Fruit fly (Drosophila melanogaster) whole organism, embryonic: ENCODE data around the gene Fas1.

Experiments
- Abd-B ChIP-seq: fragments of 200-800 bp; sonication (Bioruptor generic); optimal IDR thresholded peaks from 2 replicates; lab custom pipeline; 2018; ENCODE audit warnings: missing biosample characterization, mild to moderate bottlenecking, missing genetic modification characterization, moderate library complexity
- Adf1 ChIP-seq: fragments of 200-800 bp; sonication (Bioruptor generic); IDR thresholded peaks from 2 replicates; pipeline ENCODE4 v1.3.6; 2022; ENCODE audit warnings: missing biosample characterization, missing genetic modification characterization
- Asciz ChIP-seq: fragments of 200-800 bp; sonication (Bioruptor generic); optimal IDR thresholded peaks from 2 replicates; lab custom pipeline; 2017; ENCODE audit warnings: missing biosample characterization, mild to moderate bottlenecking, missing genetic modification characterization, missing genetic modification reagents
- Atf3 ChIP-seq: fragments of 200-800 bp; sonication (Bioruptor generic); optimal IDR thresholded peaks from 3 replicates; lab custom pipeline; 2016; ENCODE audit warnings: missing biosample characterization, missing genetic modification characterization
- CG10267 ChIP-seq: fragments of 200-800 bp; sonication (Bioruptor generic); optimal IDR thresholded peaks from 2 replicates; lab custom pipeline; 2018; ENCODE audit warnings: missing biosample characterization, mild to moderate bottlenecking, missing genetic modification characterization, moderate library complexity
- CG13296 ChIP-seq: fragments of 200-800 bp; sonication (Bioruptor generic); optimal IDR thresholded peaks from 3 replicates; lab custom pipeline; 2018; ENCODE audit warnings: missing biosample characterization, mild to moderate bottlenecking, missing genetic modification characterization
- CG15073 ChIP-seq: fragments of 200-800 bp; sonication (Bioruptor generic); optimal IDR thresholded peaks from 2 replicates; lab custom pipeline; 2016; ENCODE audit warnings: missing biosample characterization, missing genetic modification characterization
- CG15514 ChIP-seq: fragments of 200-800 bp; sonication (Bioruptor generic); optimal IDR thresholded peaks from 3 replicates; lab custom pipeline; 2017; ENCODE audit warnings: missing biosample characterization, missing genetic modification characterization, mild to moderate bottlenecking, moderate library complexity, missing genetic modification reagents
- CG15601 ChIP-seq: fragments of 200-800 bp; sonication (Bioruptor generic); optimal IDR thresholded peaks from 3 replicates; lab custom pipeline; 2019; ENCODE audit warnings: missing biosample characterization, mild to moderate bottlenecking, missing genetic modification characterization, moderate library complexity
- CG2712 ChIP-seq: fragments of 200-800 bp; optimal IDR thresholded peaks from 3 replicates; lab custom pipeline; 2019; ENCODE audit warnings: missing biosample characterization, mild to moderate bottlenecking, missing genetic modification characterization, moderate library complexity
- CG30020 ChIP-seq: fragments of 200-800 bp; optimal IDR thresholded peaks from 2 replicates; lab custom pipeline; 2019; ENCODE audit warnings: missing biosample characterization, mild to moderate bottlenecking, missing genetic modification characterization, moderate library complexity
- CG30403 ChIP-seq: fragments of 200-800 bp; sonication (Bioruptor generic); optimal IDR thresholded peaks from 3 replicates; lab custom pipeline; 2016; ENCODE audit warnings: missing biosample characterization, missing genetic modification characterization
- CG3065 ChIP-seq: fragments of 200-800 bp; sonication (Bioruptor generic); optimal IDR thresholded peaks from 2 replicates; lab custom pipeline; 2016; ENCODE audit warnings: missing biosample characterization, missing genetic modification characterization
- CG31224 ChIP-seq: fragments of 200-800 bp; sonication (Bioruptor generic); IDR thresholded peaks from 2 replicates; pipeline ENCODE4 v1.3.6; 2022; ENCODE audit warnings: missing biosample characterization, missing genetic modification characterization
- CG4424 ChIP-seq: fragments of 200-800 bp; sonication (Bioruptor generic); optimal IDR thresholded peaks from 3 replicates; lab custom pipeline; 2016; ENCODE audit warnings: missing biosample characterization, missing genetic modification characterization
- CG4854 ChIP-seq: fragments of 200-800 bp; sonication (Bioruptor generic); optimal IDR thresholded peaks from 2 replicates; lab custom pipeline; 2016; ENCODE audit warnings: missing biosample characterization, missing genetic modification characterization, inconsistent platforms
- CG6765 ChIP-seq: fragments of 200-800 bp; sonication (Bioruptor generic); optimal IDR thresholded peaks from 3 replicates; lab custom pipeline; 2017; ENCODE audit warnings: missing biosample characterization, mild to moderate bottlenecking, missing genetic modification characterization
- CTCF ChIP-seq: fragments of 200-800 bp; sonication (Bioruptor generic); optimal IDR thresholded peaks from 2 replicates; lab custom pipeline; 2017; ENCODE audit warnings: missing biosample characterization, mild to moderate bottlenecking, missing genetic modification characterization, moderate library complexity
- CkIIα-i1 ChIP-seq: fragments of 200-800 bp; sonication (Bioruptor generic); IDR thresholded peaks from 2 replicates; pipeline ENCODE4 v1.3.6; 2022; ENCODE audit warnings: missing biosample characterization, missing genetic modification characterization
- Dp ChIP-seq: fragments of 200-800 bp; sonication (Bioruptor generic); optimal IDR thresholded peaks from 2 replicates; lab custom pipeline; 2018; ENCODE audit warnings: missing biosample characterization, mild to moderate bottlenecking, missing genetic modification characterization, moderate library complexity
- E2f1 ChIP-seq: fragments of 200-800 bp; sonication (Bioruptor generic); IDR thresholded peaks from 2 replicates; pipeline ENCODE4 v1.3.6; 2022; ENCODE audit warnings: missing biosample characterization, missing genetic modification characterization
- Fer3 ChIP-seq: fragments of 200-800 bp; sonication (Bioruptor generic); optimal IDR thresholded peaks from 2 replicates; lab custom pipeline; 2018; ENCODE audit warnings: missing biosample characterization, mild to moderate bottlenecking, missing genetic modification characterization, moderate library complexity
- Hey ChIP-seq: fragments of 200-800 bp; sonication (Bioruptor generic); optimal IDR thresholded peaks from 3 replicates; lab custom pipeline; 2018; ENCODE audit warnings: missing biosample characterization, mild to moderate bottlenecking, missing genetic modification characterization
- HmgZ ChIP-seq: fragments of 200-800 bp; sonication (Bioruptor generic); optimal IDR thresholded peaks from 2 replicates; lab custom pipeline; 2018; ENCODE audit warnings: missing biosample characterization, mild to moderate bottlenecking, missing genetic modification characterization
- Lhr ChIP-seq: fragments of 200-800 bp; sonication (Bioruptor generic); optimal IDR thresholded peaks from 3 replicates; lab custom pipeline; 2017; ENCODE audit warnings: mild to moderate bottlenecking, missing biosample characterization, missing genetic modification reagents, missing genetic modification characterization
- MBD-R2 ChIP-seq: fragments of 200-800 bp; sonication (Bioruptor generic); IDR thresholded peaks from 2 replicates; pipeline ENCODE4 v1.3.6; 2022; ENCODE audit warnings: missing biosample characterization, missing genetic modification characterization
- Mrtf ChIP-seq: fragments of 200-800 bp; sonication (Bioruptor generic); IDR thresholded peaks from 3 replicates; pipeline ENCODE4 v1.3.6; 2022; ENCODE audit warnings: missing biosample characterization, missing genetic modification characterization
- Nf-YA ChIP-seq: fragments of 200-800 bp; sonication (Bioruptor generic); IDR thresholded peaks from 2 replicates; pipeline ENCODE4 v1.3.6; 2022; ENCODE audit warnings: missing biosample characterization, missing genetic modification characterization
- Optix ChIP-seq: fragments of 200-800 bp; sonication (Bioruptor generic); IDR thresholded peaks from 3 replicates; pipeline ENCODE4 v1.3.6; 2022; ENCODE audit warnings: missing biosample characterization, missing genetic modification characterization
- abd-A ChIP-seq: fragments of 200-800 bp; sonication (Bioruptor generic); optimal IDR thresholded peaks from 3 replicates; lab custom pipeline; 2019; ENCODE audit warnings: missing biosample characterization, mild to moderate bottlenecking, missing genetic modification characterization, moderate library complexity
- amos ChIP-seq: fragments of 200-800 bp; sonication (Bioruptor generic); IDR thresholded peaks from 2 replicates; pipeline ENCODE4 v1.3.6; 2022; ENCODE audit warnings: missing biosample characterization, missing genetic modification characterization; ENCODE audit not compliant: partially characterized antibody
- ato ChIP-seq: fragments of 200-800 bp; sonication (Bioruptor generic); IDR thresholded peaks from 2 replicates; pipeline ENCODE4 v1.3.6; 2022; ENCODE audit warnings: missing biosample characterization, missing genetic modification characterization; ENCODE audit not compliant: partially characterized antibody
- chinmo ChIP-seq: fragments of 200-800 bp; sonication (Bioruptor generic); IDR thresholded peaks from 4 replicates; pipeline ENCODE4 v1.3.6; 2022; ENCODE audit warnings: missing biosample characterization, missing genetic modification characterization; ENCODE audit not compliant: partially characterized antibody
- crol ChIP-seq: fragments of 200-800 bp; sonication (Bioruptor generic); IDR thresholded peaks from 2 replicates; pipeline ENCODE4 v1.3.6; 2022; ENCODE audit warnings: missing biosample characterization, missing genetic modification characterization
- eve ChIP-seq, 2 experiments: fragments of >200 bp; optimal IDR thresholded peaks; 2 replicates each; lab custom pipeline; 2017; ENCODE audit warnings: missing biosample characterization in 2 of 2, missing genetic modification characterization in 2 of 2
- gce ChIP-seq: fragments of 200-800 bp; sonication (Bioruptor generic); IDR thresholded peaks from 3 replicates; pipeline ENCODE4 v1.3.6; 2022; ENCODE audit warnings: missing biosample characterization, missing genetic modification characterization
- hb ChIP-seq: fragments of 200-800 bp; sonication (Bioruptor generic); IDR thresholded peaks from 3 replicates; pipeline ENCODE4 v1.3.6; 2022; ENCODE audit warnings: missing biosample characterization, missing genetic modification characterization; ENCODE audit not compliant: partially characterized antibody
- insv ChIP-seq, 2 experiments: fragments of 200-800 bp; sonication (Bioruptor generic); optimal IDR thresholded peaks; 3 replicates each; lab custom pipeline; 2016 to 2018; ENCODE audit warnings: missing biosample characterization in 2 of 2, missing genetic modification characterization in 2 of 2
- nerfin-1 ChIP-seq: fragments of 200-800 bp; sonication (Bioruptor generic); optimal IDR thresholded peaks from 3 replicates; lab custom pipeline; 2019; ENCODE audit warnings: missing biosample characterization, mild to moderate bottlenecking, missing genetic modification characterization, moderate library complexity
- odd ChIP-seq: fragments of 200-800 bp; sonication (Bioruptor generic); optimal IDR thresholded peaks from 2 replicates; lab custom pipeline; 2017; ENCODE audit warnings: missing biosample characterization, mild to moderate bottlenecking, missing genetic modification characterization
- org-1 ChIP-seq: fragments of 200-800 bp; sonication (Bioruptor generic); optimal IDR thresholded peaks from 2 replicates; lab custom pipeline; 2017; ENCODE audit warnings: missing biosample characterization, missing genetic modification characterization
- phol ChIP-seq: fragments of 200-800 bp; sonication (Bioruptor generic); optimal IDR thresholded peaks from 3 replicates; lab custom pipeline; 2018; ENCODE audit warnings: missing biosample characterization, mild to moderate bottlenecking, missing genetic modification characterization, moderate library complexity
- prd ChIP-seq, 3 experiments: fragments of >200 bp in 2 of 3; fragments of 200-800 bp in 1 of 3; sonication (Bioruptor generic) in 1 of 3; optimal IDR thresholded peaks in 2 of 3; IDR thresholded peaks in 1 of 3; 2 replicates in 2 of 3; 3 replicates in 1 of 3; pipeline versions ENCODE4 v1.3.6 to Lab custom; 2017 to 2022; ENCODE audit warnings: missing biosample characterization in 1 of 3, missing genetic modification characterization in 1 of 3
- salm ChIP-seq: fragments of 200-800 bp; sonication (Bioruptor generic); optimal IDR thresholded peaks from 2 replicates; lab custom pipeline; 2018; ENCODE audit warnings: missing biosample characterization, mild to moderate bottlenecking, missing genetic modification characterization
- tap ChIP-seq: fragments of 200-800 bp; optimal IDR thresholded peaks from 3 replicates; lab custom pipeline; 2019; ENCODE audit warnings: missing biosample characterization, mild to moderate bottlenecking, missing genetic modification characterization, moderate library complexity
- tll ChIP-seq, 2 experiments: fragments of 200-800 bp in 1 of 2; fragments of >200 bp in 1 of 2; sonication (Bioruptor generic) in 1 of 2; optimal IDR thresholded peaks; 2 replicates each; lab custom pipeline; 2017 to 2019; ENCODE audit warnings: missing biosample characterization in 2 of 2, missing genetic modification characterization in 2 of 2, mild to moderate bottlenecking in 1 of 2, moderate library complexity in 1 of 2
- tna ChIP-seq: fragments of 200-800 bp; sonication (Bioruptor generic); IDR thresholded peaks from 2 replicates; pipeline ENCODE4 v1.3.6; 2022; ENCODE audit warnings: missing biosample characterization, missing genetic modification characterization; ENCODE audit not compliant: partially characterized antibody

Fas1 gene

DNA sequence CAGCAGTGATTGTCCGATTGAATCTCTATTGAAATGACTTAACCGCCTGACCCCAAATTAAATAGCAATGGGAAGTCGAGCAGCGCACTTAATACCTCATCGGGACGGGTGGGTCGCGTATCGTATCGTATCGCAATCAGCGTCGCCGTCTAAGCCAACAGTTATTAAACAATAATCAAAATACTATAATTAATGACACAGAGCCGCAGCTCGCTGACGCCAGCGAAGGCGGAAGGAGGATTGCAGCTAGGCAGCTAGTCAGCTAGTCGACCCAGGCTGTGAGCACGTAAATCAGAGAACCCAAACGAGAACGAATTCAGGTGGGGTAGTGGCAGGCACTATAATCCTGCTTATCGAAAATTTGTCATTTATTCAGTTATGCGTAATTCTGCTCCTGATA, 16.1 kb upstream of the Fas1 start, which contains the start of gene NPF:
TSS of gene NPF (plus strand) at position 301 of the 400 bp plus-strand sequence.
- no peak for TF ChIP-seq Hey
- no peak for TF ChIP-seq salm (tag; lab: Kevin White, UChicago)
- no peak for TF ChIP-seq nerfin-1 (tag; lab: Kevin White, UChicago)
- no peak for TF ChIP-seq ato (GFP tag; lab: Robert Waterston, UW)
- no peak for TF ChIP-seq Nf-YA
- no peak for TF ChIP-seq CG30403 (GFP tag; lab: Kevin White, UChicago)
- TF ChIP-seq Optix (GFP tag; lab: Robert Waterston, UW), result no peak
- no peak for TF ChIP-seq CG31224 (GFP tag; lab: Robert Waterston, UW)
- no peak for TF ChIP-seq CG13296 (GFP tag; lab: Kevin White, UChicago)
- TF ChIP-seq Lhr, result no peak
- TF ChIP-seq eve (GFP tag; optimal IDR thresholded peaks at IDR 0.05; lab: Kevin White, UChicago), result no peak

DNA sequence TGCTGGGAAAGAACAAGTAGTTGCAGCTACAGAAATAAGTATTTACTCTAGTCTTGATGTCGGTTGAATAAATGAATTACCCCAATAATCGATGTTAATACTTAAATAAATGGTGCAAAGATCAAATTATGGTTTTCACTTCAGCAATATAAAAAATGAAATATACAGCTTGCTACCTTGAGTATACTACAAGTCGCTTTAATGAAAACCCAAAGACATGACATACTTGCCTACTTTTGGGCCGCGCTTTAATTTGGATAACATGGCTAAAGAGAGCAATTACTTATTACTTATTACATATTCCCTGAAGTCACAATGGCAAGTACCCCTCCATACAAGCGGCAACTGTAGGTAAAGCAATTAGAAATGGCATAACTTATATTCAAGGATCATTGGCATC, 13.8 kb upstream of the Fas1 start:
- TF ChIP-seq CG2712 (peak; percentile 33), Mrtf (GFP tag; lab: Robert Waterston, UW) (no peak)
- TF ChIP-seq, all 482 proteins: peak for 1

DNA sequence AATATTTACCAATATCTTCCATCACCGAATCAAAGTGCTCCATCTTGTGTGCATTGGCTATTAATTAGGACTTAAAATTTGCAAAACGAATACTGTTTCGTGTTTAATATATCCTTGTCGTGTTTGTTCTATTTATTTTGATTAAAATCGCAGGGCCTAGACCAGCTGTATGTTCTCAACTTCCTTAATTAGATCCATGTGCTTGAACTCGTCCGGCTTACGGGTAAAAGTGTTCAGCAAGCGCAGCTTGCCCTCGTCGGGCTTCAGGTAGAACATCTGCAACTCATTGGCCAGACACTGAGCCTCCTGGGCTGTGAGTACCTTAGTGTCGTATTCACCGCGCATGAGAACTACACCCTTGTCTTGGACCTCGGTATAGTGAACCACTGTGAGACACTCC, 11.7 kb upstream of the Fas1 start, which contains the start of gene CG12783:
TSS of gene CG12783 (minus strand) at position 101 of the 400 bp plus-strand sequence.
- no peak for TF ChIP-seq Asciz (GFP tag; lab: Kevin White, UChicago)
- TF ChIP-seq abd-A (tag; lab: Kevin White, UChicago), result no peak
- TF ChIP-seq CG4424, result no peak
- no peak for TF ChIP-seq Lhr
- TF ChIP-seq insv (GFP tag; optimal IDR thresholded peaks at IDR 0.05; lab: Kevin White, UChicago), result no peak
- no peak for TF ChIP-seq Atf3 (GFP tag; lab: Kevin White, UChicago)
- TF ChIP-seq crol, result no peak
- no peak for TF ChIP-seq CG6765
- TF ChIP-seq Fer3, result no peak
- TF ChIP-seq CG15073 (GFP tag; lab: Kevin White, UChicago), result no peak
- no peak for TF ChIP-seq E2f1 (GFP tag; lab: Robert Waterston, UW)
- no peak for TF ChIP-seq CG15514 (GFP tag; lab: Kevin White, UChicago)
- TF ChIP-seq CkIIα-i1, result no peak
- TF ChIP-seq odd (GFP tag; lab: Kevin White, UChicago), result no peak
- TF ChIP-seq org-1 (GFP tag; lab: Kevin White, UChicago), result no peak
- no peak for TF ChIP-seq CG4854
- no peak for TF ChIP-seq tll (GFP tag; optimal IDR thresholded peaks at IDR 0.05; lab: Kevin White, UChicago)
- TF ChIP-seq CG3065 (GFP tag; lab: Kevin White, UChicago), result no peak
- TF ChIP-seq, all 482 proteins: peak for 0

DNA sequence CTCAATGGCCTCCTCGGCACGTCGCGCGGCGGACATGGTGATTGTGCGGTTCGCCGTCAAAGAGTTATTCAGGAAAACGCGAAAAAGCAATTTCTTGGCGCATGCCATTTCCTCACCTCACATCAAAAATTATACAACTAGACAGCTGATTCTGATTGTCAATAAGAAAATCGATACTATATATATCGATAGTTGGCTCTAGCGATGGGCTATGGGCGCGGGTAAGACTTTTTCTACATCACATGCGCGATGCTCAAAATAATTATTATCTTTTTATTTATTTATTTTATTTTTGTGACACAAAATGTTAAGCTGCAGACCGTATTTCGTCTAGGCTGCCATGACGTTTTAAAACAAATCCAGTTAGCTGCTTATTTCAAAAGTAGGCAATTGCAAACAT, 10.8 kb upstream of the Fas1 start, which contains the start of gene CG10340:
TSS of gene CG10340 (minus strand) at position 151 of the 400 bp plus-strand sequence.
- TF ChIP-seq tna (GFP tag; lab: Robert Waterston, UW), result peak; percentile 18; the same call in 1 of the 2 replicates
- no peak for TF ChIP-seq gce (GFP tag; lab: Robert Waterston, UW)
- TF ChIP-seq phol (tag; lab: Kevin White, UChicago), result peak; percentile 15
- peak; percentile 6 for TF ChIP-seq HmgZ (tag; lab: Kevin White, UChicago)
- peak; percentile 83 for TF ChIP-seq amos (GFP tag; lab: Robert Waterston, UW)
- TF ChIP-seq Dp (GFP tag; lab: Kevin White, UChicago), result peak; percentile 78
- no peak; the same call in 1 of the 2 replicates for TF ChIP-seq Adf1
- TF ChIP-seq CG30403 (GFP tag; lab: Kevin White, UChicago), result peak; percentile 9
- peak; percentile 19 for TF ChIP-seq Abd-B (GFP tag; lab: Kevin White, UChicago)
- peak; percentile 17 for TF ChIP-seq CG10267
- no peak for TF ChIP-seq prd (optimal IDR thresholded peaks at IDR 0.05; lab: Kevin White, UChicago)
- TF ChIP-seq prd (GFP tag; IDR thresholded peaks at IDR 0.05; lab: Robert Waterston, UW), result peak; percentile 30; the same call in 1 of the 3 replicates
- TF ChIP-seq tap (tag; lab: Kevin White, UChicago), result no peak
- TF ChIP-seq CG30020, result no peak
- TF ChIP-seq chinmo, result 0 out of 4 replicates have a peak, but pooled peaks have one; percentile 64
- TF ChIP-seq CG15601 (tag; lab: Kevin White, UChicago), result peak; percentile 33
- peak; percentile 92 for TF ChIP-seq MBD-R2 (GFP tag; lab: Robert Waterston, UW)
- peak; percentile 60 for TF ChIP-seq CTCF (GFP tag; lab: Kevin White, UChicago)
- TF ChIP-seq hb (GFP tag; lab: Robert Waterston, UW), result peak; percentile 65
